Fruit fly (Drosophila melanogaster) whole organism, embryonic: ENCODE results near the gene crq.
A peak's percentile ranks its signal among the peaks of the same experiment; 100 is the strongest.

Experiments
- Atf6 ChIP-seq: fragments of 200-800 bp; sonication (Bioruptor generic); IDR thresholded peaks from 2 replicates; pipeline ENCODE4 v1.3.6; 2022; ENCODE audit warnings: missing biosample characterization, missing genetic modification characterization
- Bteb2 ChIP-seq: fragments of 200-800 bp; sonication (Bioruptor generic); optimal IDR thresholded peaks from 2 replicates; lab custom pipeline; 2016; ENCODE audit warnings: missing biosample characterization, missing genetic modification characterization
- CG11398 ChIP-seq: fragments of 200-800 bp; sonication (Bioruptor generic); optimal IDR thresholded peaks from 2 replicates; lab custom pipeline; 2016; ENCODE audit warnings: missing biosample characterization, missing genetic modification characterization
- CG11456 ChIP-seq: fragments of 200-800 bp; sonication (Bioruptor generic); IDR thresholded peaks from 3 replicates; pipeline ENCODE4 v1.3.6; 2022; ENCODE audit warnings: missing biosample characterization, missing genetic modification characterization
- CG15269 ChIP-seq: fragments of 200-800 bp; sonication (Bioruptor generic); optimal IDR thresholded peaks from 2 replicates; lab custom pipeline; 2018; ENCODE audit warnings: missing biosample characterization, mild to moderate bottlenecking, missing genetic modification characterization, moderate library complexity
- CG1529 ChIP-seq: fragments of 200-800 bp; sonication (Bioruptor generic); optimal IDR thresholded peaks from 3 replicates; lab custom pipeline; 2018; ENCODE audit warnings: missing biosample characterization, missing genetic modification characterization
- CG17568 ChIP-seq: fragments of 200-800 bp; sonication (Bioruptor generic); optimal IDR thresholded peaks from 2 replicates; lab custom pipeline; 2018; ENCODE audit warnings: missing biosample characterization, mild to moderate bottlenecking, missing genetic modification characterization, moderate library complexity
- CG18619 ChIP-seq: fragments of 200-800 bp; sonication (Bioruptor generic); optimal IDR thresholded peaks from 3 replicates; lab custom pipeline; 2017; ENCODE audit warnings: missing biosample characterization, mild to moderate bottlenecking, missing genetic modification characterization
- CG2202 ChIP-seq: fragments of 200-800 bp; sonication (Bioruptor generic); optimal IDR thresholded peaks from 2 replicates; lab custom pipeline; 2018; ENCODE audit warnings: missing biosample characterization, mild to moderate bottlenecking, missing genetic modification characterization
- CG31365 ChIP-seq: fragments of 200-800 bp; sonication (Bioruptor generic); optimal IDR thresholded peaks from 2 replicates; lab custom pipeline; 2018; ENCODE audit warnings: missing biosample characterization, mild to moderate bottlenecking, missing genetic modification characterization
- CG3163 ChIP-seq: fragments of 200-800 bp; sonication (Bioruptor generic); optimal IDR thresholded peaks from 3 replicates; lab custom pipeline; 2016; ENCODE audit warnings: missing biosample characterization, missing genetic modification characterization
- CG3407 ChIP-seq: fragments of 200-800 bp; sonication (Bioruptor generic); optimal IDR thresholded peaks from 2 replicates; lab custom pipeline; 2018; ENCODE audit warnings: missing biosample characterization, mild to moderate bottlenecking, missing genetic modification characterization
- CG3838 ChIP-seq: fragments of 200-800 bp; sonication (Bioruptor generic); optimal IDR thresholded peaks from 3 replicates; lab custom pipeline; 2016; ENCODE audit warnings: missing biosample characterization, missing genetic modification characterization
- CG4820 ChIP-seq: fragments of 200-800 bp; sonication (Bioruptor generic); optimal IDR thresholded peaks from 3 replicates; lab custom pipeline; 2016; ENCODE audit warnings: missing biosample characterization, missing genetic modification characterization
- CG6254 ChIP-seq: fragments of 200-800 bp; sonication (Bioruptor generic); optimal IDR thresholded peaks from 3 replicates; lab custom pipeline; 2017; ENCODE audit warnings: mild to moderate bottlenecking, missing biosample characterization, missing genetic modification reagents, missing genetic modification characterization
- CG8290 ChIP-seq, 3 experiments: fragments of 200-800 bp; sonication (Bioruptor generic); optimal IDR thresholded peaks; 2 replicates each; lab custom pipeline; 2016 to 2019; ENCODE audit warnings: missing biosample characterization in 3 of 3, missing genetic modification characterization in 3 of 3, mild to moderate bottlenecking in 2 of 3, moderate library complexity in 1 of 3
- CG9215 ChIP-seq: fragments of 200-800 bp; sonication (Bioruptor generic); IDR thresholded peaks from 2 replicates; pipeline ENCODE4 v1.3.6; 2022; ENCODE audit warnings: missing biosample characterization, missing genetic modification characterization
- CG9727 ChIP-seq: fragments of 200-800 bp; sonication (Bioruptor generic); optimal IDR thresholded peaks from 3 replicates; lab custom pipeline; 2017; ENCODE audit warnings: missing biosample characterization, mild to moderate bottlenecking, missing genetic modification characterization
- D19A ChIP-seq: fragments of 200-800 bp; optimal IDR thresholded peaks from 3 replicates; lab custom pipeline; 2019; ENCODE audit warnings: missing biosample characterization, mild to moderate bottlenecking, missing genetic modification characterization, moderate library complexity
- Dad ChIP-seq: fragments of 200-800 bp; sonication (Bioruptor generic); optimal IDR thresholded peaks from 3 replicates; lab custom pipeline; 2016; ENCODE audit warnings: missing biosample characterization, missing genetic modification characterization
- Dip2 ChIP-seq: fragments of 200-800 bp; sonication (Bioruptor generic); IDR thresholded peaks from 2 replicates; pipeline ENCODE4 v1.3.6; 2022; ENCODE audit warnings: missing biosample characterization, missing genetic modification characterization
- Doc3 ChIP-seq: fragments of 200-800 bp; sonication (Bioruptor generic); IDR thresholded peaks from 3 replicates; pipeline ENCODE4 v1.3.6; 2022; ENCODE audit warnings: missing biosample characterization, missing genetic modification characterization; ENCODE audit not compliant: partially characterized antibody
- Fer2 ChIP-seq: fragments of 200-800 bp; sonication (Bioruptor generic); optimal IDR thresholded peaks from 2 replicates; lab custom pipeline; 2018; ENCODE audit warnings: missing biosample characterization, mild to moderate bottlenecking, missing genetic modification characterization, moderate library complexity
- Hr3 ChIP-seq: fragments of 200-800 bp; sonication (Bioruptor generic); optimal IDR thresholded peaks from 3 replicates; lab custom pipeline; 2016; ENCODE audit warnings: missing biosample characterization, missing genetic modification characterization
- Lim3 ChIP-seq: fragments of 200-800 bp; sonication (Bioruptor generic); IDR thresholded peaks from 2 replicates; pipeline ENCODE4 v1.3.6; 2022; ENCODE audit warnings: missing biosample characterization, missing genetic modification characterization
- Mrtf ChIP-seq: fragments of 200-800 bp; sonication (Bioruptor generic); IDR thresholded peaks from 3 replicates; pipeline ENCODE4 v1.3.6; 2022; ENCODE audit warnings: missing biosample characterization, missing genetic modification characterization
- Optix ChIP-seq: fragments of 200-800 bp; sonication (Bioruptor generic); IDR thresholded peaks from 3 replicates; pipeline ENCODE4 v1.3.6; 2022; ENCODE audit warnings: missing biosample characterization, missing genetic modification characterization
- Sry-β ChIP-seq: fragments of 200-800 bp; sonication (Bioruptor generic); optimal IDR thresholded peaks from 2 replicates; lab custom pipeline; 2018; ENCODE audit warnings: missing biosample characterization, mild to moderate bottlenecking, missing genetic modification characterization, moderate library complexity
- Stat92E ChIP-seq, 3 experiments: fragments of >200 bp in 2 of 3; fragments of 200-800 bp in 1 of 3; sonication (Bioruptor generic) in 1 of 3; optimal IDR thresholded peaks; 2 replicates each; lab custom pipeline; 2017 to 2019; ENCODE audit warnings: missing biosample characterization in 3 of 3, missing genetic modification characterization in 3 of 3, mild to moderate bottlenecking in 1 of 3, moderate library complexity in 1 of 3
- ab ChIP-seq: fragments of 200-800 bp; sonication (Bioruptor generic); optimal IDR thresholded peaks from 2 replicates; lab custom pipeline; 2016; ENCODE audit warnings: missing biosample characterization, missing genetic modification characterization
- ase ChIP-seq: fragments of 200-800 bp; sonication (Bioruptor generic); IDR thresholded peaks from 3 replicates; pipeline ENCODE4 v1.3.6; 2022; ENCODE audit warnings: missing biosample characterization, missing genetic modification characterization
- bsh ChIP-seq, 2 experiments: fragments of 200-800 bp; sonication (Bioruptor generic); optimal IDR thresholded peaks; 2 replicates each; lab custom pipeline; 2017 to 2018; ENCODE audit warnings: mild to moderate bottlenecking in 2 of 2, missing biosample characterization in 2 of 2, missing genetic modification characterization in 2 of 2, moderate library complexity in 1 of 2
- cato ChIP-seq: fragments of 200-800 bp; sonication (Bioruptor generic); optimal IDR thresholded peaks from 2 replicates; lab custom pipeline; 2016; ENCODE audit warnings: missing biosample characterization, missing genetic modification characterization, borderline replicate concordance
- caup ChIP-seq: fragments of 200-800 bp; sonication (Bioruptor generic); optimal IDR thresholded peaks from 3 replicates; lab custom pipeline; 2017; ENCODE audit warnings: missing biosample characterization, mild to moderate bottlenecking, missing genetic modification characterization, moderate library complexity; ENCODE audit not compliant: severe bottlenecking
- cwo ChIP-seq: fragments of 200-800 bp; sonication (Bioruptor generic); optimal IDR thresholded peaks from 3 replicates; lab custom pipeline; 2017; ENCODE audit warnings: missing biosample characterization, missing genetic modification characterization, mild to moderate bottlenecking, moderate library complexity, missing genetic modification reagents
- dimm ChIP-seq: fragments of 200-800 bp; sonication (Bioruptor generic); IDR thresholded peaks from 2 replicates; pipeline ENCODE4 v1.3.6; 2022; ENCODE audit warnings: missing biosample characterization, missing genetic modification characterization
- dmrt11E ChIP-seq: fragments of 200-800 bp; sonication (Bioruptor generic); optimal IDR thresholded peaks from 3 replicates; lab custom pipeline; 2018; ENCODE audit warnings: missing biosample characterization, mild to moderate bottlenecking, missing genetic modification characterization, moderate library complexity
- ems ChIP-seq: fragments of 200-800 bp; sonication (Bioruptor generic); optimal IDR thresholded peaks from 3 replicates; lab custom pipeline; 2016; ENCODE audit warnings: missing biosample characterization, missing genetic modification characterization
- fd3F ChIP-seq: fragments of 200-800 bp; sonication (Bioruptor generic); optimal IDR thresholded peaks from 2 replicates; lab custom pipeline; 2018; ENCODE audit warnings: missing biosample characterization, mild to moderate bottlenecking, missing genetic modification characterization, moderate library complexity
- gcm ChIP-seq: fragments of 200-800 bp; sonication (Bioruptor generic); optimal IDR thresholded peaks from 2 replicates; lab custom pipeline; 2019; ENCODE audit warnings: missing biosample characterization, mild to moderate bottlenecking, missing genetic modification characterization, moderate library complexity
- gt ChIP-seq: fragments of 200-800 bp; sonication (Bioruptor generic); IDR thresholded peaks from 2 replicates; pipeline ENCODE4 v1.3.6; 2022; ENCODE audit warnings: missing biosample characterization, missing genetic modification characterization
- lab ChIP-seq: fragments of 200-800 bp; sonication (Bioruptor generic); optimal IDR thresholded peaks from 3 replicates; lab custom pipeline; 2017; ENCODE audit warnings: missing biosample characterization, missing genetic modification characterization, mild to moderate bottlenecking, moderate library complexity, missing genetic modification reagents
- row ChIP-seq: fragments of 200-800 bp; sonication (Bioruptor generic); IDR thresholded peaks from 3 replicates; pipeline ENCODE4 v1.3.6; 2022; ENCODE audit warnings: missing biosample characterization, missing genetic modification characterization
- seq ChIP-seq: fragments of 200-800 bp; sonication (Bioruptor generic); IDR thresholded peaks from 2 replicates; pipeline ENCODE4 v1.3.6; 2022; ENCODE audit warnings: missing biosample characterization, missing genetic modification characterization
- tio ChIP-seq: fragments of 200-800 bp; sonication (Bioruptor generic); optimal IDR thresholded peaks from 2 replicates; lab custom pipeline; 2017; ENCODE audit warnings: missing biosample characterization, missing genetic modification characterization, inconsistent platforms
- unc-4 ChIP-seq: fragments of 200-800 bp; sonication (Bioruptor generic); IDR thresholded peaks from 2 replicates; pipeline ENCODE4 v1.3.6; 2022; ENCODE audit warnings: missing biosample characterization, missing genetic modification characterization; ENCODE audit not compliant: partially characterized antibody
- unpg ChIP-seq: fragments of 200-800 bp; sonication (Bioruptor generic); optimal IDR thresholded peaks from 3 replicates; lab custom pipeline; 2018; ENCODE audit warnings: missing biosample characterization, mild to moderate bottlenecking, missing genetic modification characterization, moderate library complexity
- yki ChIP-seq: fragments of >200 bp; optimal IDR thresholded peaks from 3 replicates; lab custom pipeline; 2018

Gene crq

DNA sequence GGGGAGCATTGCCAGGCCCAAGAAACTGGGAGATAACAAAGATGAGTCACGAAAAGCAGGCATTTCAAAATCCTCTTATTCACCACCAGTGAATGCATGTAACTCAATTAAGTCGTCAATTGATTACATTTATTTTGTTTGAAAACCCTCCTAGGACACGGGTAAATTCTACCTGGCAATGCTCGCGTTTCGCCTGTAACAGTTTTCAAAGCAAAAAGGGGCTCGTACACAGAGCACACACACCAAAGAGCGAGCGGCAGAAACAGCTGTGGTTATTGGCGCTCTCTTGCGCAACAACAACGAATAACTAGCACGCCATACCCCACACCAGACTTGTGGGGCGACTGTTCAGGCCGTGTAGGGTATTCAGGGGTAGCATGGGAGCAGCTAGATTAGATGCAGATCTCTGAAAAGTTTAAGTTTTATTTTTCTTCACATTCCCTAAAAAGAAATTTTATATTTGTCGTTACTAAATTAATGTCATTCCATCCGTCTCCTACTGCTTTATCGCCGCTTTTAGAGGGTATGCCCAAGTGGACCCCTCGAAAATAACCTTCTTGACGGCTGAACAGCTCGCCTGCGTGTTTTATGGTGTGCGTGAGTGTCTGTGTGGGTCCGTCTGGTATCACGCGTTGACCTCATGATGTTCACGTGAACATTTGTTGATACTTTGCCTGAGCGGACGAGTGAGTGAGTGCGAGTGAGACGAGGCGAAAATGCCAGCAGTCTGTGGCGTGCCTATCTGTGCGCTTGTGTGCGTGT lies 28.0 kb upstream of the crq start:
- TF ChIP-seq CG2202 (tag; lab: Kevin White, UChicago), result peak; percentile 100
- TF ChIP-seq cato (GFP tag; lab: Kevin White, UChicago), result peak; percentile 100
- no peak for TF ChIP-seq Optix (GFP tag; lab: Robert Waterston, UW)
- peak; percentile 60 for TF ChIP-seq yki (lab: Kevin White, UChicago)
- no peak for TF ChIP-seq dimm
- TF ChIP-seq CG17568 (GFP tag; lab: Kevin White, UChicago), result peak; percentile 100
- TF ChIP-seq CG3163 (GFP tag; lab: Kevin White, UChicago), result peak; percentile 99
- peak; percentile 97 for TF ChIP-seq CG31365 (tag; lab: Kevin White, UChicago)
- peak; percentile 100 for TF ChIP-seq CG11398 (GFP tag; lab: Kevin White, UChicago)
- no peak for TF ChIP-seq Mrtf (GFP tag; lab: Robert Waterston, UW)
- no peak for TF ChIP-seq Lim3 (GFP tag; lab: Robert Waterston, UW)
- peak; percentile 100 for TF ChIP-seq CG9727
- peak; percentile 100 for TF ChIP-seq Fer2 (tag; lab: Kevin White, UChicago)
- peak; percentile 100 for TF ChIP-seq CG18619 (GFP tag; lab: Kevin White, UChicago)
- no peak for TF ChIP-seq seq (GFP tag; lab: Robert Waterston, UW)
- TF ChIP-seq ase (GFP tag; lab: Robert Waterston, UW), result no peak
- TF ChIP-seq caup, result peak; percentile 100
- TF ChIP-seq Doc3 (GFP tag; lab: Robert Waterston, UW), result no peak
- TF ChIP-seq CG4820 (GFP tag; lab: Kevin White, UChicago), result peak; percentile 100
- peak; percentile 99 for TF ChIP-seq CG3407 (GFP tag; lab: Kevin White, UChicago)
- no peak for TF ChIP-seq Atf6 (GFP tag; lab: Robert Waterston, UW)
- TF ChIP-seq ems, result peak; percentile 100
- peak; percentile 100 for TF ChIP-seq CG8290 (GFP tag; optimal IDR thresholded peaks at IDR 0.05; lab: Kevin White, UChicago)
- TF ChIP-seq CG8290 (tag; optimal IDR thresholded peaks at IDR 0.05; lab: Kevin White, UChicago), result peak; percentile 99 to 100
- TF ChIP-seq Sry-β (GFP tag; lab: Kevin White, UChicago), result peak; percentile 84
- TF ChIP-seq bsh (GFP tag; optimal IDR thresholded peaks at IDR 0.05; lab: Kevin White, UChicago), result peak; percentile 100
- TF ChIP-seq lab (GFP tag; lab: Kevin White, UChicago), result peak; percentile 100
- TF ChIP-seq Dad (GFP tag; lab: Kevin White, UChicago), result peak; percentile 100
- TF ChIP-seq CG11456 (GFP tag; lab: Robert Waterston, UW), result no peak
- no peak for TF ChIP-seq unc-4
- TF ChIP-seq tio (GFP tag; lab: Kevin White, UChicago), result peak; percentile 100
- TF ChIP-seq CG9215 (GFP tag; lab: Robert Waterston, UW), result no peak
- no peak for TF ChIP-seq Dip2
- peak; percentile 100 for TF ChIP-seq CG15269 (tag; lab: Kevin White, UChicago)
- peak; percentile 100 for TF ChIP-seq Hr3
- peak; percentile 100 for TF ChIP-seq ab (GFP tag; lab: Kevin White, UChicago)
- TF ChIP-seq gcm, result peak; percentile 100
- no peak for TF ChIP-seq row
- TF ChIP-seq CG1529 (GFP tag; lab: Kevin White, UChicago), result peak; percentile 100
- TF ChIP-seq dmrt11E, result peak; percentile 100
- TF ChIP-seq CG3838, result peak; percentile 100
- peak in 1 of 3 experiments; percentile 100 for TF ChIP-seq Stat92E (GFP tag; optimal IDR thresholded peaks at IDR 0.05; lab: Kevin White, UChicago)
- TF ChIP-seq gt (GFP tag; lab: Robert Waterston, UW), result no peak
- peak; percentile 98 for TF ChIP-seq CG6254
- peak; percentile 100 for TF ChIP-seq unpg (GFP tag; lab: Kevin White, UChicago)
- TF ChIP-seq D19A (tag; lab: Kevin White, UChicago), result peak; percentile 99
- TF ChIP-seq fd3F (GFP tag; lab: Kevin White, UChicago), result peak; percentile 100
- peak; percentile 100 for TF ChIP-seq Bteb2
- peak; percentile 100 for TF ChIP-seq cwo (GFP tag; lab: Kevin White, UChicago)
